Worm (Caenorhabditis elegans) whole organism, young adult: ENCODE results near the gene C24H10.3.

Experiments
- F23B12.7 ChIP-seq: sonication (generic microtip); optimal IDR thresholded peaks from 2 replicates; lab custom pipeline; 2017; ENCODE audit warnings: missing genetic modification characterization, mild to moderate bottlenecking, missing compliant biosample characterization, antibody characterized with exemption, moderate library complexity; ENCODE audit not compliant: insufficient read depth
- F57C9.4 ChIP-seq: sonication (generic microtip); optimal IDR thresholded peaks from 2 replicates; lab custom pipeline; 2017; ENCODE audit warnings: mild to moderate bottlenecking, missing genetic modification characterization, missing compliant biosample characterization
- K11D2.4 ChIP-seq: fragments of 200-800 bp; sonication (Bioruptor generic); IDR thresholded peaks from 2 replicates; pipeline ENCODE4 v1.3.6; 2022; ENCODE audit warnings: missing genetic modification reagents, missing genetic modification characterization, missing compliant biosample characterization
- K12H6.12 ChIP-seq: fragments of 200-800 bp; sonication (Bioruptor generic); optimal IDR thresholded peaks from 2 replicates; lab custom pipeline; 2018; ENCODE audit warnings: mild to moderate bottlenecking, missing genetic modification characterization, missing compliant biosample characterization
- Y79H2A.3 ChIP-seq: fragments of 200-800 bp; sonication (Bioruptor generic); conservative IDR thresholded peaks from 2 replicates; pipeline ENCODE4 v1.3.6; 2022; ENCODE audit warnings: missing genetic modification reagents, missing genetic modification characterization, missing compliant biosample characterization
- athp-1 ChIP-seq: sonication (generic microtip); optimal IDR thresholded peaks from 2 replicates; lab custom pipeline; 2017; ENCODE audit warnings: mild to moderate bottlenecking, missing genetic modification characterization, missing compliant biosample characterization
- attf-3 ChIP-seq: fragments of 200-800 bp; sonication (Bioruptor generic); conservative IDR thresholded peaks from 2 replicates; pipeline ENCODE4 v1.3.6; 2022; ENCODE audit warnings: missing genetic modification reagents, missing genetic modification characterization, missing compliant biosample characterization
- attf-5 ChIP-seq: fragments of 200-800 bp; sonication (Bioruptor generic); optimal IDR thresholded peaks from 2 replicates; lab custom pipeline; 2018; ENCODE audit warnings: mild to moderate bottlenecking, missing genetic modification characterization, missing compliant biosample characterization
- bed-1 ChIP-seq: fragments of 200-800 bp; sonication (Bioruptor generic); IDR thresholded peaks from 2 replicates; pipeline ENCODE4 v1.3.6; 2022; ENCODE audit warnings: missing genetic modification reagents, missing genetic modification characterization, missing compliant biosample characterization
- cebp-1 ChIP-seq, 2 experiments: fragments of 200-800 bp in 1 of 2; sonication (Bioruptor generic) in 1 of 2; sonication (generic microtip) in 1 of 2; IDR thresholded peaks in 1 of 2; optimal IDR thresholded peaks in 1 of 2; 2 replicates each; pipeline versions ENCODE4 v1.3.6 to Lab custom; 2017 to 2022; ENCODE audit warnings: missing compliant biosample characterization in 2 of 2, missing genetic modification characterization in 2 of 2, mild to moderate bottlenecking in 1 of 2, missing genetic modification reagents in 1 of 2, moderate library complexity in 1 of 2
- ceh-27 ChIP-seq: fragments of 200-800 bp; sonication (Bioruptor generic); optimal IDR thresholded peaks from 2 replicates; lab custom pipeline; 2018; ENCODE audit warnings: mild to moderate bottlenecking, missing genetic modification characterization, moderate library complexity, missing compliant biosample characterization
- chd-7 ChIP-seq: sonication (generic microtip); optimal IDR thresholded peaks from 2 replicates; lab custom pipeline; 2016; ENCODE audit warnings: mild to moderate bottlenecking, missing genetic modification characterization, moderate library complexity, missing compliant biosample characterization
- dox-1 ChIP-seq: fragments of 200-800 bp; sonication (Bioruptor generic); IDR thresholded peaks from 2 replicates; pipeline ENCODE4 v1.3.6; 2022; ENCODE audit warnings: missing genetic modification reagents, missing genetic modification characterization, missing compliant biosample characterization
- efl-1 ChIP-seq: fragments of 150-350 bp; optimal IDR thresholded peaks from 2 replicates; lab custom pipeline; 2014; ENCODE audit warnings: missing biosample characterization, missing genetic modification reagents, missing genetic modification characterization
- ekl-4 ChIP-seq: fragments of 200-800 bp; sonication (Bioruptor generic); IDR thresholded peaks from 2 replicates; pipeline ENCODE4 v1.3.6; 2022; ENCODE audit warnings: missing genetic modification reagents, missing genetic modification characterization, missing compliant biosample characterization
- gei-17 ChIP-seq: fragments of 200-800 bp; sonication (Bioruptor generic); optimal IDR thresholded peaks from 2 replicates; lab custom pipeline; 2018; ENCODE audit warnings: mild to moderate bottlenecking, missing genetic modification characterization, missing compliant biosample characterization
- hmg-1.2 ChIP-seq: fragments of 200-800 bp; sonication (Bioruptor generic); IDR thresholded peaks from 2 replicates; pipeline ENCODE4 v1.3.6; 2022; ENCODE audit warnings: missing genetic modification reagents, missing genetic modification characterization, missing compliant biosample characterization
- hmg-20 ChIP-seq: fragments of 200-800 bp; sonication (Bioruptor generic); IDR thresholded peaks from 2 replicates; pipeline ENCODE4 v1.3.6; 2022; ENCODE audit warnings: missing genetic modification reagents, missing genetic modification characterization, missing compliant biosample characterization
- lin-35 ChIP-seq, 3 experiments: fragments of 150-350 bp in 2 of 3; sonication (generic microtip) in 1 of 3; optimal IDR thresholded peaks; 2 replicates each; lab custom pipeline; 2014 to 2018; ENCODE audit warnings: missing biosample characterization in 3 of 3, missing genetic modification characterization in 3 of 3, missing genetic modification reagents in 3 of 3
- lin-40 ChIP-seq: sonication (generic microtip); optimal IDR thresholded peaks from 2 replicates; lab custom pipeline; 2016; ENCODE audit warnings: missing genetic modification characterization, mild to moderate bottlenecking, missing compliant biosample characterization, missing genotype, missing genetic modification reagents
- lir-1 ChIP-seq: fragments of 200-800 bp; sonication (Bioruptor generic); conservative IDR thresholded peaks from 2 replicates; pipeline ENCODE4 v1.3.6; 2022; ENCODE audit warnings: missing genetic modification reagents, missing genetic modification characterization, missing compliant biosample characterization
- madf-10 ChIP-seq: sonication (generic microtip); optimal IDR thresholded peaks from 2 replicates; lab custom pipeline; 2016; ENCODE audit warnings: mild to moderate bottlenecking, missing genetic modification characterization, missing compliant biosample characterization
- mcd-1 ChIP-seq: fragments of 200-800 bp; sonication (Bioruptor generic); IDR thresholded peaks from 2 replicates; pipeline ENCODE4 v1.3.6; 2022; ENCODE audit warnings: missing genetic modification reagents, missing genetic modification characterization, missing compliant biosample characterization
- nfyb-1 ChIP-seq: fragments of 200-800 bp; sonication (Bioruptor generic); IDR thresholded peaks from 2 replicates; pipeline ENCODE4 v1.3.6; 2022; ENCODE audit warnings: missing genetic modification reagents, missing genetic modification characterization, missing compliant biosample characterization
- nhr-80 ChIP-seq: sonication (generic microtip); optimal IDR thresholded peaks from 2 replicates; lab custom pipeline; 2016; ENCODE audit warnings: missing genetic modification characterization, missing compliant biosample characterization
- pbrm-1 ChIP-seq: fragments of 200-800 bp; sonication (Bioruptor generic); IDR thresholded peaks from 2 replicates; pipeline ENCODE4 v1.3.6; 2022; ENCODE audit warnings: missing genetic modification reagents, missing genetic modification characterization, missing compliant biosample characterization
- pha-4 ChIP-seq: fragments of 150-350 bp; sonication (generic microtip); optimal IDR thresholded peaks from 2 replicates; lab custom pipeline; 2014; ENCODE audit warnings: missing biosample characterization, missing genetic modification reagents, missing genetic modification characterization
- tlf-1 ChIP-seq: fragments of 200-800 bp; sonication (Bioruptor generic); optimal IDR thresholded peaks from 2 replicates; lab custom pipeline; 2018; ENCODE audit warnings: mild to moderate bottlenecking, missing genetic modification characterization, missing compliant biosample characterization
- unc-62 ChIP-seq: fragments of 150-350 bp; optimal IDR thresholded peaks from 2 replicates; lab custom pipeline; 2014; ENCODE audit warnings: missing biosample characterization, missing genetic modification reagents, missing genetic modification characterization
- zfh-2 ChIP-seq: fragments of 200-800 bp; sonication (Bioruptor generic); conservative IDR thresholded peaks from 2 replicates; pipeline ENCODE4 v1.3.6; 2022; ENCODE audit warnings: missing genetic modification reagents, missing genetic modification characterization, missing compliant biosample characterization
- zim-3 ChIP-seq: sonication (generic microtip); optimal IDR thresholded peaks from 2 replicates; lab custom pipeline; 2017; ENCODE audit warnings: mild to moderate bottlenecking, missing genetic modification characterization, moderate library complexity, missing compliant biosample characterization
- ztf-18 ChIP-seq: sonication (generic microtip); optimal IDR thresholded peaks from 2 replicates; lab custom pipeline; 2016; ENCODE audit warnings: missing genotype, mild to moderate bottlenecking, missing genetic modification characterization, missing compliant biosample characterization
- ztf-22 ChIP-seq: fragments of 200-800 bp; sonication (Bioruptor generic); optimal IDR thresholded peaks from 2 replicates; lab custom pipeline; 2018; ENCODE audit warnings: mild to moderate bottlenecking, missing genetic modification characterization, moderate library complexity, missing compliant biosample characterization
- ztf-25 ChIP-seq: fragments of 200-800 bp; sonication (Bioruptor generic); IDR thresholded peaks from 2 replicates; pipeline ENCODE4 v1.3.6; 2022; ENCODE audit warnings: missing genetic modification reagents, missing genetic modification characterization, missing compliant biosample characterization
- ztf-3 ChIP-seq: fragments of 200-800 bp; sonication (Bioruptor generic); optimal IDR thresholded peaks from 2 replicates; lab custom pipeline; 2018; ENCODE audit warnings: mild to moderate bottlenecking, missing genetic modification characterization, missing compliant biosample characterization

C24H10.3 gene

ce11 chrX:5061763-5062162, 907 bp downstream of the C24H10.3 start:
- TF ChIP-seq zim-3 (tag; lab: Kevin White, UChicago) (no peak), pbrm-1 (GFP tag; lab: Robert Waterston, UW) (no peak), F57C9.4 (tag; lab: Kevin White, UChicago) (no peak), unc-62 (GFP tag; lab: Kevin White, UChicago) (no peak), pha-4 (no peak), tlf-1 (no peak), bed-1 (GFP tag; lab: Robert Waterston, UW) (no peak), attf-3 (no peak), lin-40 (no peak), hmg-20 (no peak), ztf-25 (GFP tag; lab: Robert Waterston, UW) (no peak)

- TF ChIP-seq attf-5 (GFP tag; lab: Kevin White, UChicago) (peak; percentile 39), cebp-1 (GFP tag; IDR thresholded peaks at IDR 0.05; lab: Robert Waterston, UW) (no peak), cebp-1 (tag; optimal IDR thresholded peaks at IDR 0.05; lab: Kevin White, UChicago) (peak; percentile 76), efl-1 (peak; percentile 8), madf-10 (tag; lab: Kevin White, UChicago) (peak; percentile 13), lin-35 (GFP tag; optimal IDR thresholded peaks at IDR 0.05; lab: Kevin White, UChicago) (peak in 1 of 3 experiments; percentile 10), mcd-1 (GFP tag; lab: Robert Waterston, UW) (0 out of 2 replicates have a peak, but pooled peaks have one; percentile 18), nhr-80 (tag; lab: Kevin White, UChicago) (peak; percentile 75), K11D2.4 (peak; percentile 57), dox-1 (GFP tag; lab: Robert Waterston, UW) (peak; percentile 79), F23B12.7 (tag; lab: Kevin White, UChicago) (peak; percentile 32), chd-7 (tag; lab: Kevin White, UChicago) (peak; percentile 23), lir-1 (GFP tag; lab: Robert Waterston, UW) (peak; percentile 86), lin-40 (peak; percentile 37), K12H6.12 (tag; lab: Kevin White, UChicago) (peak; percentile 71), gei-17 (GFP tag; lab: Kevin White, UChicago) (peak; percentile 17), ceh-27 (GFP tag; lab: Kevin White, UChicago) (peak; percentile 51), Y79H2A.3 (GFP tag; lab: Robert Waterston, UW) (no peak), ekl-4 (GFP tag; lab: Robert Waterston, UW) (0 out of 2 replicates have a peak, but pooled peaks have one; percentile 25), zfh-2 (GFP tag; lab: Robert Waterston, UW) (peak; percentile 91), ztf-3 (GFP tag; lab: Kevin White, UChicago) (no peak), nfyb-1 (GFP tag; lab: Robert Waterston, UW) (0 out of 2 replicates have a peak, but pooled peaks have one; percentile 19), athp-1 (tag; lab: Kevin White, UChicago) (no peak), ztf-22 (GFP tag; lab: Kevin White, UChicago) (no peak), hmg-1.2 (GFP tag; lab: Robert Waterston, UW) (no peak), ztf-18 (tag; lab: Kevin White, UChicago) (peak; percentile 12)
- TF ChIP-seq, all 124 proteins: peak for 20
These were observed 3.1 kb downstream of the C24H10.3 start, which contains the start of gene C24H10.2 for ce11 chrX:5063750-5064652. Gene C24H10.2 (plus strand): TSS chrX:5064602.
